Fruit fly (Drosophila melanogaster) ovary, adult (tissue): ENCODE data around the gene CG34282.

Experiments used
- CG17801 ChIP-seq: fragments of 200-800 bp; optimal IDR thresholded peaks from 2 replicates; lab custom pipeline; 2019; ENCODE audit warnings: missing biosample characterization, mild to moderate bottlenecking, missing genetic modification characterization, moderate library complexity; ENCODE audit not compliant: partially characterized antibody

The CG34282 gene

DNA sequence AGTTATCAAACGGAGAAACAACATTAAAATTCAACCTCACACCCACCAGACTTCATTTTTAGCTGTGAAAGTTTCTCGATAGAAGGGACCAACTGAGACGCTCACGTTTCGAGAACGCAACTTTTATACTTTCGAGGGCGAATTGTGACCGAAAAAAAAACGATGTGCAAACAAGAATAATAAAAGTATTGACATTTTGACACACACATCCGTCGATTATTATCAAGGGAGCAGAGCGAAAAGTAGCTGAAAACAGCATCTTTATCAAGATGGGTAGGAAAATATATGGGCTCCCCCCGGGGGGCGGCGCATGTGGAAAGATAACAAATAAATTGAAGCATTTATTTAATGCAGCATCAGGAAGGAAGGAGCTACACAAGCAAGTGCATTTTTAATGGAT is 1.4 kb upstream of the CG34282 start, which contains the start of gene CG14300:
TSS of gene CG14300 (minus strand) at position 101 of the 400 bp plus-strand sequence.
- no peak for TF ChIP-seq CG17801

dm6 chr3R:18698855-18699569 is 4.0 kb downstream of the CG34282 start:
- no peak for TF ChIP-seq CG17801

dm6 chr3R:18703514-18703913 is 8.5 kb downstream of the CG34282 start:
- no peak for TF ChIP-seq CG17801

DNA sequence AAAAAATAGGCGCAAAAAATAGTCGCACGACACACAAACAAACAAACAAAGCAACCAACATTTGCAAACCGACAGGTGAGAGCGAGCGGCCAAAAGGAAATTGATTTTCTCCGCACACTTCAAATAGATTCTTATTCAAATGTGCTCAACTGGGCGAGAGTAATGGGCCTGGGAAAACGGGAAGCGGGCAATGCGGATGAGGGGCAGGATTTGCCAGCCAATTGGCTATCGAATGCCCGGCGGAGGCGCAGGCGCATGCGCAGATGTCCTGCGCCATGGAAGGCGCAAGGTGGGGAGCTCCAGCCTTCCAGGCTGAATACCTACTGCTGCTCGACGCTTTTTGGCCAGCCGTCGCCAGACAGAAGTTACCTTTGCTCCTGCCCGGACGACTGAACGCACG is 10.1 kb downstream of the CG34282 start, which contains the start of the genes ChAT and VAChT:
TSS of gene ChAT (plus strand) at position 352 of the 400 bp plus-strand sequence.
TSS of gene VAChT (plus strand) at position 352 of the 400 bp plus-strand sequence.
- TF ChIP-seq CG17801, result no peak

- no peak for TF ChIP-seq CG17801
Measured at dm6 chr3R:18706289-18706688, 11.2 kb downstream of the CG34282 start.

DNA sequence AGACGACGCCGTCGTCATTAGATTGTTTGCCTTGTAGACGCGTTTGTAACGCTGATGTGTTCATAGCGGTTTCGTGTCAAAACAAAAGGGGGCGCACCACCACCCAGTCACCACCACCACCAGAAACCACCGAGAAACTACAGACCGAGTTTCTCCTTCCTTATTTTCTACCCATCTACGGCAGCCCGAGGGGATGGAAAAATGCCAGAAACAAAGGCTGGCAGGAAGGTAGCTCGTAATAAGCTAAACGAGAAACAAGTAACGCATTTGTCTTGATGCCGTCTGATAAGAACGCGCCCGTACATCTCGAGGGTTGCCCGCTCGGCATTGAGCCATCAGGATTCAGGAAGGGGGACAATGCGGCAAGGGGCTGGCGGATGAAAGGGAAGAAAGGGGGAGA is 12.4 kb downstream of the CG34282 start:
- TF ChIP-seq CG17801, result no peak

dm6 chr3R:18719767-18720341 is 24.8 kb downstream of the CG34282 start:
- TF ChIP-seq CG17801, result no peak

- no peak for TF ChIP-seq CG17801
Measured at dm6 chr3R:18721368-18721767, 26.3 kb downstream of the CG34282 start.

- no peak for TF ChIP-seq CG17801
Measured at dm6 chr3R:18722490-18722889, 27.4 kb downstream of the CG34282 start, which contains the start of gene CG34283. TSS of gene CG34283 (minus strand) at chr3R:18722590.

DNA sequence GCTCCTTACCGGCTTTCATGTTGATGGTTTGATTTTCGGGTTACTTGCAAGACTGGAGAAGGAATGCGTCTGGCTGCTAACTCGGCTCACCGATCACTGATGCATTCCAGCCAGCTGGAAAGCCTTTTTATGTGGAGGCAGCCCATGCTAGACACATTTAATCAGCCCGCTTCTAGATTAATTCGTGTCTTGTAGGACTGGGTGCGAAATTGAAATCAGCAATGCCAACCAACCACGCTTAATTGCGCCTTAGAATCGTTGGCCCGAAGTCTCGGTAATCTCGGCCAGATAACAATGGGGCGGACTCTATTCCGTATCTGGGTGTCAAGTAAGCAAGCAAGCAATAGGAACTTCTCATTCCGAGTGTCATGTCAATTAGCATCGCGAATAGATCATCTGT is 31.3 kb downstream of the CG34282 start, which contains the start of gene CG7714:
TSS of gene CG7714 (minus strand) at position 101 of the 400 bp plus-strand sequence.
- TF ChIP-seq CG17801, result no peak

DNA sequence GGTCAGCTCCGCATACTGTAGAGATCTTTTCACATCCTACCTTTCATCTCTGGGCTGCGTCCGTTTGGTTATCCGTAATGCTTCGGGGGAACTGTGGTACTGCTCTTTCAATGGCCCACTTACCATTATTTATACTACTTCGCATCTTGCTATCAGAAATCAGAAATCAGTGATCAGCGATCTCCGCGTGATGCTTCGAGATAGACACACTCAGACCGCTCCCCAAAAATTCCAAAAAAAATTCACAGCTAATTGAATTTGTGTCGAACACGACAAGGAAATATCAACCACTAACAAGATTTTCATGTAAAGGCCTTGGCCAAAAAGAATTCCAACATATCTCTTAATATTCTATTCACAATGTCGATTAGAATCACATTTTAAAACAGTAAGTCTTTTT is 33.3 kb downstream of the CG34282 start, which contains the start of gene CG7715:
TSS of gene CG7715 (minus strand) at position 101 of the 400 bp plus-strand sequence.
- no peak for TF ChIP-seq CG17801

- TF ChIP-seq CG17801, result no peak
Measured at dm6 chr3R:18731241-18731640, 36.2 kb downstream of the CG34282 start.

DNA sequence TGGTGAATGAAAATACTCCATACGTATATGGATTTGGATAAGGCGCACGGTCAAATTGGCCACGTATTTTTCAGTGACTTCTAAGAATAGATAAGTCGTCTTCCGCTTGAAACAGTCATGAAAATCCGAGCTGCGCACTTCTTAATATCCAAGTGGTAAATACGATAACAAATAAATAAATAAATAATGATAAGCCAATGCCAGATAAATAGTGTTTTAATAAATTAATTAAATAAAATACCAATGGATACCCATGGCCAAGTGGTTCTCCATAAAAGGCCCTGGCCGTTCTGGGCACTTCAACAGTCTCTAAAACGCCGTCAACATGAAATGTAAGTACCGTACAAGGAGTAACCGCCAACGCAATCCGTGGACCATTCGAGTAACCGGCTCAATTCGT is 37.3 kb downstream of the CG34282 start, which contains the start of gene CG14302:
TSS of gene CG14302 (plus strand) at position 301 of the 400 bp plus-strand sequence.
- no peak for TF ChIP-seq CG17801

DNA sequence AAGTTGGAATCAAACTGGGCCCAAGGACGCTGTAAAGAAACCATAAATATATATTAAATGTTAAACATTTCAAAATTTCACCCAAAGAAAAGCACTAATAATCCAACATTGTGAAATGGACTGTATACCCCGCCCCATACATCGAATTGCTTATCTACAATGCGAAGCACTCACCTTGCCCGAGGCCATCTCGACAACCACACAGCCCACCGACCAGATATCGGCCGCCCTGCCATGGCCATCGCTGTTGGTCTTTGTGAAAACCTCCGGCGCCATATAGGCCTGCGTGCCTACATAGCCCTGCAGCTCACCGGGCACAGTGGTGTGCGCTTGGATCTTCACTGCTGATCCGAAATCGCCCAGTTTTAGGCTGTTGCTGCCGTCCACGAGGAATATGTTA is 38.5 kb downstream of the CG34282 start:
- no peak for TF ChIP-seq CG17801

dm6 chr3R:18738086-18738485 is 43.0 kb downstream of the CG34282 start:
- no peak for TF ChIP-seq CG17801

DNA sequence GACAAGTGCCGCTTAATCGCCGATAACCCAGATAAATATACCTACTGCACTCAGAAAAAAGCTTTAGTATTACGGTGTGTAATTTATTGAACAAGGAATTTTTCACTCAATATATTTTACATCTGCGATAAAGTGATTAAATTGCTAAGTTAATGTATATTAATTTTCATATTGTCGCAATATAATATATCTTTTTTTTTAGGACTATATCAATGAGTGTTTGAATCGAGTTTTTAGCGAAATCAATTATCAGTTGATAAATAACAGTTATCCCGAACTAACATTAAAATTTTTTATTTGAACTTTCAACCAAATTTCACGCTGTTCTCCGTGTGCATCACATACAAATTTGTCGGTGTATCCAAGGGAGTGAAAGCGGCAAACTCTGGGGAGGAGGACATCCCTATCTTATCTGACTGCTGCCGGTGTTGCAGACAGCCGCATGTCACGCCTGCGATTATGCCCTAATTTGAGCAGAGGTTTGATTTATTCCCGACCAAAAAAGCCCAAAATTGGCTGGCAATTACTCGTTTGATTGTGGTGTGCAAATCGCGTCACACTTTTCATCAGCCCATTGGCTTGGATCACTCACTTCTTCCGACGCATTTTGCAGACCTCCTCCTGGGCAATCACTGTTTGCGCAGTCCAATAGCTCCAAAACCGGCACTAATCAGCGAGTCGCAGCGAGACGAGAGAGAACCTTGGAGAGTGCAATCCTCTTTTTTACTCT is 43.8 kb downstream of the CG34282 start:
- TF ChIP-seq CG17801, result no peak

DNA sequence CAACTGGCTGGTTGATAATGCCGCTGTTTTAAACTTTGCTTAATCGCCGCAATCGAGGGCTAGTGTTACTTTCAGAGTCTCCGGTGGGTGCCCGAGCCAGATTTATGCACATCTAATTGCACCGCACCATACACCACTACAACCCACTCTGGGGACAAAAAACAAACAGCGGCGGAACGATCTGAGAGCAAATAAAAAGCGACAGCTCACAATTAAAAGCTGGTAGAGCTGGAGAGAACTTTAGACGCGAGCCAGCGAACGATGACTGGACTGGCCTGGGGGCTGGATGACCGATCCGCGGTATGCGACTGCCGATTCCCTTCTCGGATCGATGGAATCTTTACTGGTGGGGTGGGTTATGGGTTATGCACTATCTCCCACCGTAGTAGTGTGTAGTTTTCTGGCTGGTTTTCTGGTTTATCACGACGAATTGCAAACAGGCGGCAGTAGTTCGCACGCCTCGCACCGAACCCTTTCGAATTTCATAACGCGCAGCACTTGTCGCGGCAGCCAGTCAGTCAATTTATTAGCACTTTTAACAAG is 44.5 kb downstream of the CG34282 start:
- TF ChIP-seq CG17801, result no peak
